Worm (Caenorhabditis elegans): ENCODE results near the gene nsph-1.1.

- TF ChIP-seq dao-5 (tag; optimal IDR thresholded peaks at IDR 0.05) = no peak
- TF ChIP-seq him-1 (tag; optimal IDR thresholded peaks at IDR 0.05) = no peak
Observed at ce11 chrII:8726700-8727099, 39.9 kb upstream of the nsph-1.1 start, which contains the start of gene T01B7.9.

All from whole organism, L4/young adult.